Worm (Caenorhabditis elegans): ENCODE measurements around the gene M05D6.5.

ce11 chrII:8451425-8451824, 30.6 kb downstream of the M05D6.5 start:
- TF ChIP-seq nhr-21 (tag; optimal IDR thresholded peaks at IDR 0.05) (no peak), lsy-2 (tag; optimal IDR thresholded peaks at IDR 0.05) (no peak), ztf-11 (tag; optimal IDR thresholded peaks at IDR 0.05) (no peak), elt-1 (tag; optimal IDR thresholded peaks at IDR 0.05) (no peak), sem-4 (tag; optimal IDR thresholded peaks at IDR 0.05) (no peak), lin-39 (tag; optimal IDR thresholded peaks at IDR 0.05) (no peak), mdl-1 (tag; optimal IDR thresholded peaks at IDR 0.05) (no peak), fos-1 (tag; optimal IDR thresholded peaks at IDR 0.05) (no peak), snpc-4 (tag; optimal IDR thresholded peaks at IDR 0.05) (no peak), nhr-77 (tag; optimal IDR thresholded peaks at IDR 0.05) (no peak), ZK546.5 (tag; optimal IDR thresholded peaks at IDR 0.05) (no peak), C34F6.9 (tag; optimal IDR thresholded peaks at IDR 0.05) (peak; percentile 23), R02D3.7 (tag; optimal IDR thresholded peaks at IDR 0.05) (no peak)

Measured in whole organism, L2 larva.